Worm (Caenorhabditis elegans) whole organism, late embryonic: ENCODE measurements around the gene twk-7.

ENCODE experiments used
- C38D4.7 ChIP-seq: fragments of 200-800 bp; sonication (Bioruptor generic); optimal IDR thresholded peaks from 2 replicates; lab custom pipeline; 2018; ENCODE audit warnings: mild to moderate bottlenecking, missing genetic modification characterization, moderate library complexity, missing compliant biosample characterization
- F13H6.1 ChIP-seq: sonication (generic microtip); optimal IDR thresholded peaks from 2 replicates; lab custom pipeline; 2016; ENCODE audit warnings: missing genetic modification characterization, missing compliant biosample characterization
- K02D7.2 ChIP-seq: sonication (generic microtip); optimal IDR thresholded peaks from 2 replicates; lab custom pipeline; 2017; ENCODE audit warnings: mild to moderate bottlenecking, missing genetic modification characterization, missing compliant biosample characterization
- K09A11.1 ChIP-seq: sonication (generic microtip); optimal IDR thresholded peaks from 2 replicates; lab custom pipeline; 2017; ENCODE audit warnings: antibody characterized with exemption, mild to moderate bottlenecking, missing genetic modification characterization, missing compliant biosample characterization; ENCODE audit not compliant: insufficient read depth
- ahr-1 ChIP-seq: sonication (generic microtip); optimal IDR thresholded peaks from 2 replicates; lab custom pipeline; 2016; ENCODE audit warnings: missing genetic modification characterization, missing compliant biosample characterization
- ama-1 ChIP-seq: fragments of 150-350 bp; optimal IDR thresholded peaks from 2 replicates; lab custom pipeline; 2014
- ceh-14 ChIP-seq: sonication (generic microtip); optimal IDR thresholded peaks from 2 replicates; lab custom pipeline; 2016; ENCODE audit warnings: missing genotype, missing genetic modification characterization, missing compliant biosample characterization
- ceh-19 ChIP-seq: fragments of 200-800 bp; sonication (Bioruptor generic); optimal IDR thresholded peaks from 2 replicates; lab custom pipeline; 2018; ENCODE audit warnings: mild to moderate bottlenecking, missing genetic modification characterization, missing compliant biosample characterization
- ceh-22 ChIP-seq: sonication (generic microtip); optimal IDR thresholded peaks from 2 replicates; lab custom pipeline; 2017; ENCODE audit warnings: missing biosample characterization, missing genetic modification characterization
- ceh-24 ChIP-seq: sonication (generic microtip); optimal IDR thresholded peaks from 2 replicates; lab custom pipeline; 2016; ENCODE audit warnings: mild to moderate bottlenecking, missing genetic modification characterization, missing compliant biosample characterization
- ceh-34 ChIP-seq: sonication (generic microtip); optimal IDR thresholded peaks from 2 replicates; lab custom pipeline; 2016; ENCODE audit warnings: mild to moderate bottlenecking, missing genetic modification characterization, missing compliant biosample characterization
- ceh-45 ChIP-seq: fragments of 200-800 bp; sonication (Bioruptor generic); IDR thresholded peaks from 2 replicates; pipeline ENCODE4 v1.3.6; 2022; ENCODE audit warnings: missing genetic modification reagents, missing genetic modification characterization, missing compliant biosample characterization
- ceh-48 ChIP-seq: sonication (generic microtip); optimal IDR thresholded peaks from 2 replicates; lab custom pipeline; 2016; ENCODE audit warnings: missing genetic modification characterization, inconsistent platforms, missing compliant biosample characterization
- ceh-9 ChIP-seq: sonication (generic microtip); optimal IDR thresholded peaks from 2 replicates; lab custom pipeline; 2016; ENCODE audit warnings: mild to moderate bottlenecking, missing genetic modification characterization, inconsistent platforms, missing compliant biosample characterization
- elt-4 ChIP-seq: sonication (generic microtip); optimal IDR thresholded peaks from 2 replicates; lab custom pipeline; 2016; ENCODE audit warnings: missing genetic modification characterization, missing compliant biosample characterization
- ets-4 ChIP-seq: sonication (generic microtip); optimal IDR thresholded peaks from 2 replicates; lab custom pipeline; 2016; ENCODE audit warnings: missing genetic modification characterization, missing compliant biosample characterization
- fkh-10 ChIP-seq: fragments of 150-350 bp; optimal IDR thresholded peaks from 2 replicates; lab custom pipeline; 2014; ENCODE audit warnings: missing biosample characterization, missing genetic modification reagents, missing genetic modification characterization
- gmeb-2 ChIP-seq: sonication (generic microtip); optimal IDR thresholded peaks from 2 replicates; lab custom pipeline; 2016; ENCODE audit warnings: missing genetic modification characterization, inconsistent platforms, missing compliant biosample characterization
- hlh-13 ChIP-seq: fragments of 200-800 bp; sonication (Bioruptor generic); optimal IDR thresholded peaks from 2 replicates; lab custom pipeline; 2018; ENCODE audit warnings: mild to moderate bottlenecking, missing genetic modification characterization, missing compliant biosample characterization
- hlh-15 ChIP-seq: sonication (generic microtip); optimal IDR thresholded peaks from 2 replicates; lab custom pipeline; 2016; ENCODE audit warnings: missing genetic modification characterization, missing compliant biosample characterization
- hlh-30 ChIP-seq: sonication (generic microtip); optimal IDR thresholded peaks from 2 replicates; lab custom pipeline; 2017; ENCODE audit warnings: antibody characterized with exemption, missing genetic modification characterization, missing compliant biosample characterization; ENCODE audit not compliant: insufficient read depth
- hlh-6 ChIP-seq: sonication (generic microtip); optimal IDR thresholded peaks from 2 replicates; lab custom pipeline; 2016; ENCODE audit warnings: missing genotype, missing genetic modification characterization, missing compliant biosample characterization
- lin-11 ChIP-seq: fragments of 200-800 bp; sonication (Bioruptor generic); optimal IDR thresholded peaks from 2 replicates; lab custom pipeline; 2018; ENCODE audit warnings: mild to moderate bottlenecking, missing genetic modification characterization, missing compliant biosample characterization
- nhr-11 ChIP-seq: fragments of 150-350 bp; optimal IDR thresholded peaks from 2 replicates; lab custom pipeline; 2014; ENCODE audit warnings: missing biosample characterization, missing genetic modification characterization
- nhr-232 ChIP-seq: sonication (generic microtip); optimal IDR thresholded peaks from 2 replicates; lab custom pipeline; 2016; ENCODE audit warnings: missing genetic modification characterization, missing compliant biosample characterization
- npax-4 ChIP-seq: sonication (generic microtip); optimal IDR thresholded peaks from 2 replicates; lab custom pipeline; 2016; ENCODE audit warnings: missing genetic modification characterization, missing compliant biosample characterization
- pag-3 ChIP-seq: sonication (generic microtip); optimal IDR thresholded peaks from 2 replicates; lab custom pipeline; 2016; ENCODE audit warnings: missing compliant biosample characterization, missing genetic modification characterization, borderline replicate concordance
- pat-9 ChIP-seq: fragments of 200-800 bp; sonication (Bioruptor generic); optimal IDR thresholded peaks from 2 replicates; lab custom pipeline; 2018; ENCODE audit warnings: mild to moderate bottlenecking, missing genetic modification characterization, moderate library complexity, missing compliant biosample characterization
- pax-1 ChIP-seq: fragments of 150-350 bp; optimal IDR thresholded peaks from 2 replicates; lab custom pipeline; 2014; ENCODE audit warnings: missing biosample characterization, missing genetic modification characterization
- sox-4 ChIP-seq: sonication (generic microtip); optimal IDR thresholded peaks from 2 replicates; lab custom pipeline; 2017; ENCODE audit warnings: mild to moderate bottlenecking, missing genetic modification characterization, inconsistent platforms, missing compliant biosample characterization
- unc-42 ChIP-seq: sonication (generic microtip); optimal IDR thresholded peaks from 2 replicates; lab custom pipeline; 2016; ENCODE audit warnings: missing genotype, missing genetic modification characterization, missing compliant biosample characterization
- zip-5 ChIP-seq: sonication (generic microtip); optimal IDR thresholded peaks from 2 replicates; lab custom pipeline; 2016; ENCODE audit warnings: missing genetic modification characterization, missing compliant biosample characterization

Gene twk-7

DNA sequence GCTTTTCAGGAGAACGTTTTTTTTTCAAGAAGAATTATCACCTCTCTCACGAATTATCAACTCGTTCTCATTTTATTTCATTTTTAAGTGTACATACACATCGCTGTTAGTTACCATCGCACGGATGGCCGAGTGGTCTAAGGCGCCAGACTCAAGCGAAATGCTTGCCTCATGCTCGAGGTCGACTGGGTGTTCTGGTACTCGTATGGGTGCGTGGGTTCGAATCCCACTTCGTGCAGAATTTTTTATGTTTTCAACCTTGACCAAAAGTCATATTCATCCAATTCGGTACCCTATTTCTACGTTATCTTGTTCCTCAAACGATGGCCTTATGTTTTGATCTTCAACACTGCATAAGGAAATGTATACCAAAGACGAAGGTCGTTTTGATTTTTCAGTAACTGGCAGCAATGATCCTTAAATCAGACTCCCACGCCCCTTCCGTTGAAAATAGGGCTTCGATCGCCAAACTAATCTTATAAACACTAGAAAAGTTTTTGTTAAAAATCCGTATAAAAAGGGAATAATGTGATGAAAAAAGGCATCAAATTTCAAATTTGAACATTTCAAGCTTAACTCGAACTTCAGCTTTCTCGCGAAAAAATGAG lies 4.2 kb downstream of the twk-7 start, which contains the start of gene fip-1:
Gene fip-1, plus strand, starts transcription at position 558 of the 608 bp plus-strand sequence.
- TF ChIP-seq nhr-232 (tag; lab: Kevin White, UChicago) (no peak), ceh-34 (tag; lab: Kevin White, UChicago) (no peak), sox-4 (tag; lab: Kevin White, UChicago) (no peak), unc-42 (tag; lab: Kevin White, UChicago) (no peak), hlh-13 (no peak), ahr-1 (no peak), ceh-45 (GFP tag; lab: Robert Waterston, UW) (no peak), lin-11 (no peak), ceh-14 (tag; lab: Kevin White, UChicago) (no peak), ets-4 (tag; lab: Kevin White, UChicago) (no peak), pag-3 (tag; lab: Kevin White, UChicago) (no peak), pax-1 (tag; lab: Kevin White, UChicago) (no peak)

DNA sequence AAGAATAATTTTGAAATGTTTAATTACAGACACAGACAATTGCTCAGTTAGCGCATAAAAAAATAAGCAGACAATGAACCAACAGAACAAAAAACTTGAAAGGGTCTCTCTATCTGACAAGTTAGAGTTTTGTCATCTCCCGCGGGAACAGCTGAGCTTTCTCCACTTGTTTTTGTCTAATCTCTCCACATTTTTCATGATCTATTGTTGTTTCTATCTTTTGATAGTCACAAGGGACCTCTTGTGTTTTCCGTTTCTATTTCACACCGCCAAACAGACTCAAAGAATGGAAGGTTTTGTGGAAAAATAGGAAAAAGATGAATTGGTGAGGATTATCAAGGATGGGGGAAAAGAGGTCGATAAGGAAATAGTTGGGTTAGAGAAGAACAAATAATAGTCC lies 6.7 kb downstream of the twk-7 start:
- TF ChIP-seq ceh-48 (tag; lab: Kevin White, UChicago) (no peak), nhr-11 (tag; lab: Kevin White, UChicago) (no peak), ceh-19 (GFP tag; lab: Kevin White, UChicago) (no peak), ama-1 (no peak), elt-4 (tag; lab: Kevin White, UChicago) (no peak), hlh-15 (tag; lab: Kevin White, UChicago) (no peak), ets-4 (tag; lab: Kevin White, UChicago) (no peak), fkh-10 (GFP tag; lab: Kevin White, UChicago) (no peak), ceh-22 (tag; lab: Kevin White, UChicago) (no peak), npax-4 (no peak), C38D4.7 (no peak)

DNA sequence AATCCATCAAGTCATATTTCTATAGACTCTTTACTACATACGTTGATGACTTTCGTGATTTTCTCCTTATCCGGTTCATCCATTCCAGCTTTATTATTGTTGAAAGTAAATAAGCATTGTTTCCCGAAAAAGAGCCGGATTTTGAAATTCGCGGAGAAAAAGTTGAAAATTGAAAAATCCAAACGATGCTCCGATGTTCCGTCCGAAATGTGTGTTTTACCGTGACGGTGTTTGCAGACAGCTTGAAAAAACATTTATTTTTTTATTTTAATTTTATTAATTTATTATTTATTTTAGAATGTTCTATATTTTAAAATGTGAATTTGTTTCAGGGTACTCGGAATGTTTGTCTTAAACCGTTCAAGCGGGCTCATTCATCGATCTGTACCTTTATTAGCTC lies 12.7 kb downstream of the twk-7 start, which contains the start of gene dnj-10:
Gene dnj-10, plus strand, starts transcription at position 333 of the 400 bp plus-strand sequence.
- TF ChIP-seq unc-42 (tag; lab: Kevin White, UChicago) (peak; percentile 6), ceh-24 (tag; lab: Kevin White, UChicago) (no peak)
- TF ChIP-seq, all 69 proteins: peak for 1

DNA sequence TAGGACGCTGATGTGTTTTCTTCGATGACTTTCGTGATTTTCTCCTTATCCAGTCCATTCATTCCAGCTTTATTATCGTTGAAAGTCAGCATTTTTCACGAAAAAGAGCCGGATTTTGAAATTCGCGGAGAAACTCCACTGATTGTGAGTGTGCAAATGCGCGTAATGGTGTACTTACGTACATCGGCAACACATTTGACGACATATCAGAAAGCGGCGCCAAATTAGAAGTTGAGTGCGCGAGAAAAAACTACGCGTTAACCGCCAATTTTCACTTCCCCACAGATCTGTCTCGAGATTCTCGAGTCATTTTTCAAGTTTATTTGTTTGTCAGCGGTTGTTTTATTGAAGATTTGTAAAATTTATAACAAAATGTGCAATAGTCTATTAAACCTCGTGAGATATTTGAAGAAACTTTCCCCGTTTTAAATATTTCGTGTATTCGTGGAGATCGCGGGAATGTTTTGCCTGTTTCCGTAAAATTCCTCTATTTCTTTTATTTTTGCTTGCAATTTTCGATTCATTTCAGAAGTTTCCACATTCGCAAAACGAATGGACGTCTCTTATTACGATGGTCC lies 15.0 kb downstream of the twk-7 start, which contains the start of the genes polk-1 and gpr-1:
Gene polk-1, minus strand, starts transcription at position 186 of the 578 bp plus-strand sequence.
Gene gpr-1, plus strand, starts transcription at position 528 of the 578 bp plus-strand sequence.
- TF ChIP-seq ets-4 (tag; lab: Kevin White, UChicago) (no peak), K09A11.1 (tag; lab: Kevin White, UChicago) (no peak), F13H6.1 (tag; lab: Kevin White, UChicago) (no peak), gmeb-2 (tag; lab: Kevin White, UChicago) (no peak)

DNA sequence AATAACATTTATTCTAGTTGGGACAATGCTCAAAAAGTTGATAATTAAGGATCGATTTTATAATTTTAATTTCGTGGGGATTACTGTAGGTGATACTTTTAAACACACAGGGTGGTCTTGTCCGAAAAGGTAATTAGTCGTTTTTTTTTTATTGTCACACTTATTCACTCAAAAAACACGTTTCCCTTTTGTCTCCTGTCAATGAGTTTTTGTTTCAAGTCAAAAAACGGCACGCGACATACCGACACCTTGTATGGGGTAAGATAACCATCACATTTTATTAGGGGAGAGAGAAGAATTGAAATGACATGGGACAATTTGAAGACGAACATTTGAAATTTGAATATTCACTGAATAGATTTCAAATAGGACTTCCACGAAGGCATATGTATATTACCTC lies 18.4 kb downstream of the twk-7 start:
- no peak for TF ChIP-seq ceh-9 (tag; lab: Kevin White, UChicago)
- no peak for TF ChIP-seq K02D7.2 (tag; lab: Kevin White, UChicago)
- no peak for TF ChIP-seq lin-11
- no peak for TF ChIP-seq zip-5 (tag; lab: Kevin White, UChicago)
- TF ChIP-seq ceh-22 (tag; lab: Kevin White, UChicago): no peak
- TF ChIP-seq C38D4.7: no peak
- TF ChIP-seq hlh-30 (tag; lab: Kevin White, UChicago): no peak
- TF ChIP-seq F13H6.1 (tag; lab: Kevin White, UChicago): no peak
- no peak for TF ChIP-seq ama-1
- no peak for TF ChIP-seq pax-1 (tag; lab: Kevin White, UChicago)
- no peak for TF ChIP-seq hlh-6 (tag; lab: Kevin White, UChicago)
- TF ChIP-seq pat-9 (tag; lab: Kevin White, UChicago): no peak
